Fruit fly (Drosophila melanogaster): ENCODE results near the gene Osi11.

DNA sequence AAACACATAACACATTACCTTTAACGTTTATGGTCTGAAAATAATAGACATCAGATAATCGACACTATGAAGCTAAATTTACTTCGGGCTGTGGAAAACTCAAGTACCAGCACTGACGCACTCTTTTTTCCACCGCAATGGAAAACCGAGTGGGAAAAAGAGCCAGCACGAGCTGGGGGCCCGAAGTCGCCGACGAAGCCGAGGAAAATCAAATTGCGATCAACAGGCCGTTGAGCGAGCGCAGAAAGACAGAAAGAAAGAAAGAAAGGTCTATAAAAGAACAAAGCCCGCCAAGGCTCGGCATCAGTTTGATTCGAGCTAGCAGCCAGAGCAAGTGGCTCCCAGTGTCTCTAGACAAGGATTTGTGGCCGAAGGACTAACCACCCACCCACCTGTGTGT is 9.7 kb upstream of the Osi11 start, which contains the start of gene Osi12:
- TF ChIP-seq CG12605 (GFP tag; IDR thresholded peaks at IDR 0.05) (no peak), CG8159 (tag; optimal IDR thresholded peaks at IDR 0.05) (no peak), CG32121 (GFP tag; IDR thresholded peaks at IDR 0.05) (no peak), Ets98B (GFP tag; IDR thresholded peaks at IDR 0.05) (no peak), gl (tag; optimal IDR thresholded peaks at IDR 0.05) (no peak), CG13204 (GFP tag; optimal IDR thresholded peaks at IDR 0.05) (no peak), EcR (GFP tag; optimal IDR thresholded peaks at IDR 0.05) (no peak), Pif1B (GFP tag; optimal IDR thresholded peaks at IDR 0.05) (no peak), Pif1A (GFP tag; optimal IDR thresholded peaks at IDR 0.05) (no peak)

All from whole organism, pupa.